Fruit fly (Drosophila melanogaster): ENCODE results near the gene CG8620.

Gene CG8620

DNA sequence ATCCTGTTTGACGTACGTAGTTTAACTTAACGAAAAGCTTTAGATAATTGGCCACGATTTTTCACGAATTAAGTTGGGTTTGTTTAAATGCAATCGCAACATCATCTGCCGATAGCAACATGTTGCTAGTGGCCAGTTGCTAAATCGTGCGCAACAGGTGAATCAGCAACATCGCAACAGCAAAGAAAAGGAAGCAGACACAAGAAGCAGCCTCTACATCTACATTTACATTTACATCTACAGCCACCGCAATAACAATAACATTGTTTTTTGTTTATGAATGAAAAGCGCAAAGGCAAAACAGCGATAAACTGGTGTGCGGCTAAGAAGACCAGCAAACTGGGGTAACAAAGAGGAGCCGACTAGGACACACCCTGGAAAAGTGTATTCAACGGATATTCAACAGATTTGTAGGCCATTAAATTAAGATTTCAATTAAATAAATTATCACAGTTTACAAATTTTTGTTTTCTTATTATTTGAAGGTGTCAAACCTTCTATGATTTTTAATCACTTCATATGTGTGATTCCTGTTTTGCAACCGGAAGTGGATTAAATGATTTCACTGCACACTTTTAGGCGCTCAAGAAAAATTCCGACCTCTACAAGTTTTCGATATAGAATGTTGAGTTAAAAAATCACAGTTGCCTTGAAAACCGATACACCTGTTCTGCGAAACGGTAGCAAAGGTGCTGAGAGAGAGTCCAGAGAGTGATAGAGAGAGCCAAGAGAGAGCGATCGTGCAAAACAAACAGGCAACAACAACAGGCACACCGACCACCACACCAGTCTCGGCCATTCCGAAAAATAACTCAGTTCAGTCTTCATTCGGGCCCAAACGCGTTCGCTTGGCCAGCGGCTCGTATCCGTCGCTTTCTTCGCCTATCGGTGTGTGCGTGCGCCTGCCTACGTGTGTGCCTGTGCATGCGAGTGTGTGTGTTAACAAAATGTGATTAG lies 23.9 kb upstream of the CG8620 start, which contains the start of gene melt (continued):
- TF ChIP-seq pan (optimal IDR thresholded peaks at IDR 0.05) (peak in 1 of 2 experiments; percentile 62), pan (GFP tag; optimal IDR thresholded peaks at IDR 0.05 in 1 of 2, IDR thresholded peaks at IDR 0.05 in 1 of 2) (peak; percentile 63 to 73), CG9932 (GFP tag; IDR thresholded peaks at IDR 0.05) (peak; percentile 78), CG4730 (GFP tag; IDR thresholded peaks at IDR 0.05) (peak; percentile 64), psq (GFP tag; optimal IDR thresholded peaks at IDR 0.05) (peak; percentile 96), eve (GFP tag; optimal IDR thresholded peaks at IDR 0.05) (no peak), CG11398 (GFP tag; optimal IDR thresholded peaks at IDR 0.05) (peak; percentile 66), mld (GFP tag; IDR thresholded peaks at IDR 0.05; ENCODE audit: partially characterized antibody) (peak; percentile 54; the same call in 1 of the 3 replicates), CG8359 (GFP tag; optimal IDR thresholded peaks at IDR 0.05; ENCODE audit: borderline replicate concordance) (peak; percentile 66), CG6654 (GFP tag; optimal IDR thresholded peaks at IDR 0.05) (peak; percentile 65), CG3995 (GFP tag; optimal IDR thresholded peaks at IDR 0.05) (peak; percentile 56), Usf (GFP tag; optimal IDR thresholded peaks at IDR 0.05) (peak; percentile 86), inv (GFP tag; IDR thresholded peaks at IDR 0.05; ENCODE audit: partially characterized antibody) (no peak), CG43689 (GFP tag; IDR thresholded peaks at IDR 0.05) (no peak), CG30020 (tag; optimal IDR thresholded peaks at IDR 0.05) (peak; percentile 49), Doc2 (GFP tag; IDR thresholded peaks at IDR 0.05) (peak; percentile 63; the same call in 1 of the 2 replicates), CG10147 (GFP tag; optimal IDR thresholded peaks at IDR 0.05) (peak; percentile 87), sima (GFP tag; optimal IDR thresholded peaks at IDR 0.05) (peak; percentile 71), knrl (GFP tag; IDR thresholded peaks at IDR 0.05; ENCODE audit: partially characterized antibody) (peak; percentile 20; the same call in 1 of the 3 replicates), pnt (GFP tag; optimal IDR thresholded peaks at IDR 0.05) (peak; percentile 77), CG34224 (GFP tag; IDR thresholded peaks at IDR 0.05; ENCODE audit: partially characterized antibody) (peak; percentile 9; the same call in 1 of the 3 replicates), Dll (GFP tag; IDR thresholded peaks at IDR 0.05; ENCODE audit: partially characterized antibody) (no peak), sc (optimal IDR thresholded peaks at IDR 0.05) (no peak), sc (GFP tag; optimal IDR thresholded peaks at IDR 0.05) (peak; percentile 72), H2.0 (GFP tag; IDR thresholded peaks at IDR 0.05) (peak; percentile 53), Xrp1 (GFP tag; IDR thresholded peaks at IDR 0.05) (peak; percentile 79), vvl (GFP tag; IDR thresholded peaks at IDR 0.05) (peak; percentile 62), CG9727 (GFP tag; optimal IDR thresholded peaks at IDR 0.05) (peak; percentile 95), h (optimal IDR thresholded peaks at IDR 0.05) (no peak), fd96Cb (tag; optimal IDR thresholded peaks at IDR 0.05) (peak; percentile 87), ems (GFP tag; optimal IDR thresholded peaks at IDR 0.05) (peak; percentile 87), grn (GFP tag; optimal IDR thresholded peaks at IDR 0.05) (peak; percentile 24), toy (GFP tag; IDR thresholded peaks at IDR 0.05) (no peak; the same call in 1 of the 2 replicates), vnd (GFP tag; IDR thresholded peaks at IDR 0.05; ENCODE audit: partially characterized antibody) (peak; percentile 33; the same call in 1 of the 3 replicates), Hsf (GFP tag; optimal IDR thresholded peaks at IDR 0.05) (peak; percentile 92), Oaz (GFP tag; IDR thresholded peaks at IDR 0.05) (no peak; the same call in 1 of the 2 replicates), CG7928 (GFP tag; optimal IDR thresholded peaks at IDR 0.05) (peak; percentile 61), trem (tag; optimal IDR thresholded peaks at IDR 0.05) (peak; percentile 72), CG7271 (tag; optimal IDR thresholded peaks at IDR 0.05) (peak; percentile 75), ERR (GFP tag; optimal IDR thresholded peaks at IDR 0.05) (peak; percentile 76), H15 (GFP tag; IDR thresholded peaks at IDR 0.05) (0 out of 3 replicates have a peak, but pooled peaks have one; percentile 58), Adf1 (GFP tag; IDR thresholded peaks at IDR 0.05) (peak; percentile 52; the same call in 1 of the 2 replicates), HLHmδ (GFP tag; optimal IDR thresholded peaks at IDR 0.05) (peak; percentile 62), Trl (optimal IDR thresholded peaks at IDR 0.05) (peak; percentile 92), Trl (GFP tag; optimal IDR thresholded peaks at IDR 0.05) (peak; percentile 88), Hand (GFP tag; optimal IDR thresholded peaks at IDR 0.05) (peak; percentile 80), MTF-1 (GFP tag; optimal IDR thresholded peaks at IDR 0.05; ENCODE audit: borderline replicate concordance) (no peak), CG17385 (GFP tag; optimal IDR thresholded peaks at IDR 0.05) (peak; percentile 81)
